In genomic region chr3L:18869035-18869826, dm6 we compare ENCODE assay signal across 1 fruit fly cellular context.
TF ChIP-seq lines count a peak whose summit lies in the region.

Gene Grx1 (plus strand): TSS chr3L:18869230.

TF ChIP-seq in whole organism, embryonic, 481 proteins besides CTCF, POLR2A, EP300 and RAD21 (continued from another document and continues in another):
- no peak for TF ChIP-seq aop (GFP tag; IDR thresholded peaks at IDR 0.05; lab: Robert Waterston, UW)
- TF ChIP-seq ro (GFP tag; IDR thresholded peaks at IDR 0.05; lab: Robert Waterston, UW) = no peak
- peak; percentile 75 for TF ChIP-seq CG15269 (tag; optimal IDR thresholded peaks at IDR 0.05; lab: Kevin White, UChicago)
- TF ChIP-seq CG2712 (tag; optimal IDR thresholded peaks at IDR 0.05; lab: Kevin White, UChicago) = peak; percentile 76
- no peak for TF ChIP-seq ash1 (GFP tag; optimal IDR thresholded peaks at IDR 0.05; lab: Kevin White, UChicago)
- peak; percentile 9 for TF ChIP-seq tx (GFP tag; optimal IDR thresholded peaks at IDR 0.05; lab: Kevin White, UChicago)
- TF ChIP-seq Mes4 (GFP tag; optimal IDR thresholded peaks at IDR 0.05; lab: Kevin White, UChicago) = peak; percentile 38
- TF ChIP-seq row (GFP tag; IDR thresholded peaks at IDR 0.05; lab: Robert Waterston, UW) = peak; percentile 73
- TF ChIP-seq Hsf (GFP tag; optimal IDR thresholded peaks at IDR 0.05; lab: Kevin White, UChicago) = peak; percentile 63
- TF ChIP-seq pros (GFP tag; optimal IDR thresholded peaks at IDR 0.05; lab: Kevin White, UChicago) = no peak
- TF ChIP-seq dmrt99B (tag; optimal IDR thresholded peaks at IDR 0.05; lab: Kevin White, UChicago) = peak; percentile 53
- peak; percentile 40 for TF ChIP-seq dm (GFP tag; optimal IDR thresholded peaks at IDR 0.05; lab: Kevin White, UChicago)
- peak; percentile 8 for TF ChIP-seq Bdp1 (GFP tag; optimal IDR thresholded peaks at IDR 0.05; lab: Kevin White, UChicago)
- TF ChIP-seq HLH4C (GFP tag; IDR thresholded peaks at IDR 0.05; lab: Robert Waterston, UW; ENCODE audit: partially characterized antibody) = no peak
- TF ChIP-seq Med (GFP tag; lab: Kevin White, UChicago) = peak; percentile 83
- TF ChIP-seq Sox100B (GFP tag; optimal IDR thresholded peaks at IDR 0.05; lab: Kevin White, UChicago) = peak; percentile 52
- TF ChIP-seq CG12219 (GFP tag; optimal IDR thresholded peaks at IDR 0.05; lab: Kevin White, UChicago) = peak; percentile 33
- peak; percentile 54 for TF ChIP-seq CG13287 (GFP tag; IDR thresholded peaks at IDR 0.05; lab: Robert Waterston, UW; ENCODE audit: partially characterized antibody)
- TF ChIP-seq CG2120 (GFP tag; optimal IDR thresholded peaks at IDR 0.05; lab: Kevin White, UChicago) = peak; percentile 68
- peak; percentile 75 for TF ChIP-seq gem (tag; optimal IDR thresholded peaks at IDR 0.05; lab: Kevin White, UChicago)
- TF ChIP-seq tap (tag; optimal IDR thresholded peaks at IDR 0.05; lab: Kevin White, UChicago) = peak; percentile 61
- TF ChIP-seq CG3838 (GFP tag; optimal IDR thresholded peaks at IDR 0.05; lab: Kevin White, UChicago) = no peak
- TF ChIP-seq danr (GFP tag; IDR thresholded peaks at IDR 0.05; lab: Robert Waterston, UW) = no peak
- peak; percentile 21 for TF ChIP-seq Myb (GFP tag; optimal IDR thresholded peaks at IDR 0.05; lab: Kevin White, UChicago)
- TF ChIP-seq lola (GFP tag; optimal IDR thresholded peaks at IDR 0.05; lab: Kevin White, UChicago) = peak in 1 of 3 experiments; percentile 57
- TF ChIP-seq CG7839 (tag; optimal IDR thresholded peaks at IDR 0.05; lab: Kevin White, UChicago) = peak; percentile 53
- TF ChIP-seq CG30403 (GFP tag; optimal IDR thresholded peaks at IDR 0.05; lab: Kevin White, UChicago) = peak; percentile 76
- no peak for TF ChIP-seq br (optimal IDR thresholded peaks at IDR 0.05; lab: Kevin White, UChicago)
- no peak for TF ChIP-seq TFAM (GFP tag; optimal IDR thresholded peaks at IDR 0.05; lab: Kevin White, UChicago)
- TF ChIP-seq CG34376 (GFP tag; optimal IDR thresholded peaks at IDR 0.05; lab: Kevin White, UChicago) = peak; percentile 58
- TF ChIP-seq CG31365 (tag; optimal IDR thresholded peaks at IDR 0.05; lab: Kevin White, UChicago) = no peak
- TF ChIP-seq CG8765 (GFP tag; IDR thresholded peaks at IDR 0.05; lab: Robert Waterston, UW) = no peak
- TF ChIP-seq slbo (GFP tag; IDR thresholded peaks at IDR 0.05; lab: Robert Waterston, UW) = peak; percentile 54; the same call in 1 of the 2 replicates
- peak; percentile 65 for TF ChIP-seq scrt (GFP tag; optimal IDR thresholded peaks at IDR 0.05; lab: Kevin White, UChicago)
- peak; percentile 39 for TF ChIP-seq Fer1 (GFP tag; optimal IDR thresholded peaks at IDR 0.05; lab: Kevin White, UChicago)
- peak; percentile 54 for TF ChIP-seq Sox102F (GFP tag; optimal IDR thresholded peaks at IDR 0.05; lab: Kevin White, UChicago)
- no peak for TF ChIP-seq hkb (optimal IDR thresholded peaks at IDR 0.05; lab: Kevin White, UChicago)
- TF ChIP-seq hkb (GFP tag; IDR thresholded peaks at IDR 0.05; lab: Robert Waterston, UW) = peak; percentile 53; the same call in 1 of the 2 replicates
- TF ChIP-seq CG8388 (GFP tag; optimal IDR thresholded peaks at IDR 0.05; lab: Kevin White, UChicago) = peak; percentile 29
- TF ChIP-seq HLH3B (GFP tag; IDR thresholded peaks at IDR 0.05; lab: Robert Waterston, UW) = peak; percentile 19; the same call in 1 of the 2 replicates
- peak; percentile 37 for TF ChIP-seq CG9437 (GFP tag; optimal IDR thresholded peaks at IDR 0.05; lab: Kevin White, UChicago)
- 0 out of 3 replicates have a peak, but pooled peaks have one; percentile 41 for TF ChIP-seq Dbx (GFP tag; IDR thresholded peaks at IDR 0.05; lab: Robert Waterston, UW)
- TF ChIP-seq NfI (GFP tag; optimal IDR thresholded peaks at IDR 0.05; lab: Kevin White, UChicago) = peak; percentile 51
- no peak for TF ChIP-seq NC2α (GFP tag; optimal IDR thresholded peaks at IDR 0.05; lab: Kevin White, UChicago)
- TF ChIP-seq MTF-1 (GFP tag; optimal IDR thresholded peaks at IDR 0.05; lab: Kevin White, UChicago; ENCODE audit: borderline replicate concordance) = no peak
- peak; percentile 69 for TF ChIP-seq CG4424 (GFP tag; optimal IDR thresholded peaks at IDR 0.05; lab: Kevin White, UChicago)
- peak; percentile 47 for TF ChIP-seq CG14441 (GFP tag; IDR thresholded peaks at IDR 0.05; lab: Robert Waterston, UW)
- TF ChIP-seq CG6654 (GFP tag; optimal IDR thresholded peaks at IDR 0.05; lab: Kevin White, UChicago) = no peak
- TF ChIP-seq NK7.1 (GFP tag; optimal IDR thresholded peaks at IDR 0.05; lab: Kevin White, UChicago) = no peak
- TF ChIP-seq CG7928 (GFP tag; optimal IDR thresholded peaks at IDR 0.05; lab: Kevin White, UChicago) = peak; percentile 40
- peak; percentile 57 for TF ChIP-seq Xrp1 (GFP tag; IDR thresholded peaks at IDR 0.05; lab: Robert Waterston, UW)
- TF ChIP-seq inv (GFP tag; IDR thresholded peaks at IDR 0.05; lab: Robert Waterston, UW; ENCODE audit: partially characterized antibody) = no peak
- peak; percentile 53 for TF ChIP-seq NC2β (GFP tag; optimal IDR thresholded peaks at IDR 0.05; lab: Kevin White, UChicago)
- peak; percentile 18 for TF ChIP-seq Dp (GFP tag; optimal IDR thresholded peaks at IDR 0.05; lab: Kevin White, UChicago)
- no peak for TF ChIP-seq kni (GFP tag; optimal IDR thresholded peaks at IDR 0.05; lab: Kevin White, UChicago)
- no peak for TF ChIP-seq cas (GFP tag; IDR thresholded peaks at IDR 0.05; lab: Robert Waterston, UW)
- TF ChIP-seq jing (GFP tag; optimal IDR thresholded peaks at IDR 0.05; lab: Kevin White, UChicago) = peak; percentile 14
- peak; percentile 46; the same call in 1 of the 2 replicates for TF ChIP-seq CG9932 (GFP tag; IDR thresholded peaks at IDR 0.05; lab: Robert Waterston, UW)
- TF ChIP-seq E2f2 (GFP tag; IDR thresholded peaks at IDR 0.05; lab: Robert Waterston, UW) = peak; percentile 45; the same call in 1 of the 2 replicates
- TF ChIP-seq lab (GFP tag; optimal IDR thresholded peaks at IDR 0.05; lab: Kevin White, UChicago) = peak; percentile 70
- TF ChIP-seq CG4282 (GFP tag; optimal IDR thresholded peaks at IDR 0.05; lab: Kevin White, UChicago) = peak; percentile 10
- TF ChIP-seq CG18011 (GFP tag; optimal IDR thresholded peaks at IDR 0.05; lab: Kevin White, UChicago) = peak; percentile 39
- TF ChIP-seq CG17802 (tag; optimal IDR thresholded peaks at IDR 0.05; lab: Kevin White, UChicago) = peak; percentile 81
- TF ChIP-seq CG2202 (tag; optimal IDR thresholded peaks at IDR 0.05; lab: Kevin White, UChicago) = peak; percentile 36
- no peak for TF ChIP-seq CG6854 (GFP tag; optimal IDR thresholded peaks at IDR 0.05; lab: Kevin White, UChicago)
- TF ChIP-seq run (tag; optimal IDR thresholded peaks at IDR 0.05; lab: Kevin White, UChicago) = no peak
- no peak for TF ChIP-seq CG10959 (GFP tag; IDR thresholded peaks at IDR 0.05; lab: Robert Waterston, UW)
- TF ChIP-seq gsb-n (tag; optimal IDR thresholded peaks at IDR 0.05; lab: Kevin White, UChicago) = peak; percentile 54
- TF ChIP-seq CG12942 (GFP tag; optimal IDR thresholded peaks at IDR 0.05; lab: Kevin White, UChicago) = no peak
- TF ChIP-seq Six4 (GFP tag; optimal IDR thresholded peaks at IDR 0.05; lab: Kevin White, UChicago) = peak; percentile 36
- peak; percentile 59 for TF ChIP-seq tin (GFP tag; optimal IDR thresholded peaks at IDR 0.05; lab: Kevin White, UChicago)
- peak; percentile 15 for TF ChIP-seq tio (GFP tag; optimal IDR thresholded peaks at IDR 0.05; lab: Kevin White, UChicago)
- peak; percentile 21 for TF ChIP-seq Camta (GFP tag; optimal IDR thresholded peaks at IDR 0.05; lab: Kevin White, UChicago)
- TF ChIP-seq CG15601 (tag; optimal IDR thresholded peaks at IDR 0.05; lab: Kevin White, UChicago) = peak; percentile 54
- TF ChIP-seq Blimp-1 (GFP tag; optimal IDR thresholded peaks at IDR 0.05; lab: Kevin White, UChicago) = peak; percentile 79
- TF ChIP-seq sna (GFP tag; IDR thresholded peaks at IDR 0.05; lab: Robert Waterston, UW; ENCODE audit: partially characterized antibody) = no peak
- peak; percentile 55 for TF ChIP-seq sug (tag; optimal IDR thresholded peaks at IDR 0.05; lab: Kevin White, UChicago)
- peak; percentile 21 for TF ChIP-seq Deaf1 (tag; optimal IDR thresholded peaks at IDR 0.05; lab: Kevin White, UChicago)
- peak; percentile 95 for TF ChIP-seq Ets65A (GFP tag; lab: Kevin White, UChicago)
- TF ChIP-seq Sin3A (optimal IDR thresholded peaks at IDR 0.05; lab: Kevin White, UChicago) = no peak
- TF ChIP-seq CG15514 (GFP tag; optimal IDR thresholded peaks at IDR 0.05; lab: Kevin White, UChicago) = peak; percentile 46
- TF ChIP-seq CG15696 (tag; optimal IDR thresholded peaks at IDR 0.05; lab: Kevin White, UChicago) = peak; percentile 29
- peak; percentile 58 for TF ChIP-seq CG13624 (GFP tag; optimal IDR thresholded peaks at IDR 0.05; lab: Kevin White, UChicago)
- TF ChIP-seq seq (GFP tag; IDR thresholded peaks at IDR 0.05; lab: Robert Waterston, UW) = no peak
- peak; percentile 59 for TF ChIP-seq Hmr (GFP tag; optimal IDR thresholded peaks at IDR 0.05; lab: Kevin White, UChicago)
- no peak for TF ChIP-seq bigmax (GFP tag; optimal IDR thresholded peaks at IDR 0.05; lab: Kevin White, UChicago)
- TF ChIP-seq lov (optimal IDR thresholded peaks at IDR 0.05; lab: Kevin White, UChicago) = no peak
- TF ChIP-seq lov (GFP tag; IDR thresholded peaks at IDR 0.05; lab: Robert Waterston, UW) = no peak
- peak; percentile 25 for TF ChIP-seq bcd (GFP tag; optimal IDR thresholded peaks at IDR 0.05; lab: Kevin White, UChicago)
- peak; percentile 32 for TF ChIP-seq fd96Cb (tag; optimal IDR thresholded peaks at IDR 0.05; lab: Kevin White, UChicago)
- 0 out of 2 replicates have a peak, but pooled peaks have one; percentile 14 for TF ChIP-seq hbn (GFP tag; IDR thresholded peaks at IDR 0.05; lab: Robert Waterston, UW; ENCODE audit: partially characterized antibody)
- TF ChIP-seq CG17328 (GFP tag; IDR thresholded peaks at IDR 0.05; lab: Robert Waterston, UW) = no peak
- TF ChIP-seq wek (GFP tag; optimal IDR thresholded peaks at IDR 0.05; lab: Kevin White, UChicago) = peak; percentile 97
- no peak for TF ChIP-seq Side (GFP tag; optimal IDR thresholded peaks at IDR 0.05; lab: Kevin White, UChicago)
- TF ChIP-seq tgo (GFP tag; IDR thresholded peaks at IDR 0.05; lab: Robert Waterston, UW) = peak; percentile 26; the same call in 1 of the 3 replicates
- peak; percentile 36 for TF ChIP-seq HHEX (GFP tag; optimal IDR thresholded peaks at IDR 0.05; lab: Kevin White, UChicago)
- TF ChIP-seq gcm (GFP tag; optimal IDR thresholded peaks at IDR 0.05; lab: Kevin White, UChicago) = peak; percentile 55
- peak; percentile 66 for TF ChIP-seq CG10543 (GFP tag; optimal IDR thresholded peaks at IDR 0.05; lab: Kevin White, UChicago)
- no peak for TF ChIP-seq ap (GFP tag; IDR thresholded peaks at IDR 0.05; lab: Robert Waterston, UW)
- TF ChIP-seq CG16863 (GFP tag; optimal IDR thresholded peaks at IDR 0.05; lab: Kevin White, UChicago) = peak; percentile 27
- TF ChIP-seq zen (tag; optimal IDR thresholded peaks at IDR 0.05; lab: Kevin White, UChicago) = peak; percentile 14
- peak; percentile 43 for TF ChIP-seq bab2 (GFP tag; optimal IDR thresholded peaks at IDR 0.05; lab: Kevin White, UChicago)
- TF ChIP-seq Fer3 (tag; optimal IDR thresholded peaks at IDR 0.05; lab: Kevin White, UChicago) = peak; percentile 48
- TF ChIP-seq chn (GFP tag; optimal IDR thresholded peaks at IDR 0.05; lab: Kevin White, UChicago) = no peak
- no peak; the same call in 1 of the 2 replicates for TF ChIP-seq stc (GFP tag; IDR thresholded peaks at IDR 0.05; lab: Robert Waterston, UW)
- TF ChIP-seq pho (GFP tag; optimal IDR thresholded peaks at IDR 0.05; lab: Kevin White, UChicago) = peak; percentile 50
- TF ChIP-seq bowl (GFP tag; IDR thresholded peaks at IDR 0.05; lab: Robert Waterston, UW) = no peak
- peak; percentile 60 for TF ChIP-seq ftz-f1 (GFP tag; optimal IDR thresholded peaks at IDR 0.05; lab: Kevin White, UChicago)
- no peak for TF ChIP-seq CG11696 (GFP tag; IDR thresholded peaks at IDR 0.05; lab: Robert Waterston, UW)
- peak; percentile 51 for TF ChIP-seq CG10979 (tag; optimal IDR thresholded peaks at IDR 0.05; lab: Kevin White, UChicago)
- TF ChIP-seq phol (tag; optimal IDR thresholded peaks at IDR 0.05; lab: Kevin White, UChicago) = peak; percentile 50
- TF ChIP-seq CG11504 (tag; optimal IDR thresholded peaks at IDR 0.05; lab: Kevin White, UChicago) = peak; percentile 77
- TF ChIP-seq BtbVII (GFP tag; optimal IDR thresholded peaks at IDR 0.05; lab: Kevin White, UChicago) = peak; percentile 67
- TF ChIP-seq CG18764 (GFP tag; optimal IDR thresholded peaks at IDR 0.05; lab: Kevin White, UChicago) = peak; percentile 55
- TF ChIP-seq tll (GFP tag; optimal IDR thresholded peaks at IDR 0.05; lab: Kevin White, UChicago) = peak in 1 of 2 experiments; percentile 45
- peak; percentile 40 for TF ChIP-seq CG7786 (GFP tag; optimal IDR thresholded peaks at IDR 0.05; lab: Kevin White, UChicago)
- TF ChIP-seq sr (GFP tag; IDR thresholded peaks at IDR 0.05; lab: Robert Waterston, UW) = no peak
- peak; percentile 63 for TF ChIP-seq lbe (GFP tag; optimal IDR thresholded peaks at IDR 0.05; lab: Kevin White, UChicago)
- no peak for TF ChIP-seq Poxn (GFP tag; IDR thresholded peaks at IDR 0.05; lab: Robert Waterston, UW)
- peak; percentile 52 for TF ChIP-seq CG18599 (GFP tag; optimal IDR thresholded peaks at IDR 0.05; lab: Kevin White, UChicago)
- TF ChIP-seq Trl (optimal IDR thresholded peaks at IDR 0.05; lab: Kevin White, UChicago) = no peak
- peak; percentile 23 for TF ChIP-seq Trl (GFP tag; optimal IDR thresholded peaks at IDR 0.05; lab: Kevin White, UChicago)
- peak; percentile 38 for TF ChIP-seq CG18619 (GFP tag; optimal IDR thresholded peaks at IDR 0.05; lab: Kevin White, UChicago)
- peak; percentile 60 for TF ChIP-seq CG17568 (GFP tag; optimal IDR thresholded peaks at IDR 0.05; lab: Kevin White, UChicago)
- no peak for TF ChIP-seq CG16815 (GFP tag; optimal IDR thresholded peaks at IDR 0.05; lab: Kevin White, UChicago)
- TF ChIP-seq Spps (tag; optimal IDR thresholded peaks at IDR 0.05; lab: Kevin White, UChicago) = peak; percentile 20
- no peak for TF ChIP-seq Dfd (GFP tag; optimal IDR thresholded peaks at IDR 0.05; lab: Kevin White, UChicago)
- TF ChIP-seq Vsx1 (GFP tag; optimal IDR thresholded peaks at IDR 0.05; lab: Kevin White, UChicago) = peak; percentile 62
- no peak for TF ChIP-seq vnd (GFP tag; IDR thresholded peaks at IDR 0.05; lab: Robert Waterston, UW; ENCODE audit: partially characterized antibody)
- peak; percentile 59 for TF ChIP-seq trem (tag; optimal IDR thresholded peaks at IDR 0.05; lab: Kevin White, UChicago)
- TF ChIP-seq CG12155 (GFP tag; optimal IDR thresholded peaks at IDR 0.05; lab: Kevin White, UChicago) = peak; percentile 54
- TF ChIP-seq Hey (tag; optimal IDR thresholded peaks at IDR 0.05; lab: Kevin White, UChicago) = no peak
- no peak for TF ChIP-seq CHES-1-like (GFP tag; optimal IDR thresholded peaks at IDR 0.05; lab: Kevin White, UChicago)
